Fruit fly (Drosophila melanogaster): Measurements from ENCODE around the gene CG34012.

Gene CG34012

DNA sequence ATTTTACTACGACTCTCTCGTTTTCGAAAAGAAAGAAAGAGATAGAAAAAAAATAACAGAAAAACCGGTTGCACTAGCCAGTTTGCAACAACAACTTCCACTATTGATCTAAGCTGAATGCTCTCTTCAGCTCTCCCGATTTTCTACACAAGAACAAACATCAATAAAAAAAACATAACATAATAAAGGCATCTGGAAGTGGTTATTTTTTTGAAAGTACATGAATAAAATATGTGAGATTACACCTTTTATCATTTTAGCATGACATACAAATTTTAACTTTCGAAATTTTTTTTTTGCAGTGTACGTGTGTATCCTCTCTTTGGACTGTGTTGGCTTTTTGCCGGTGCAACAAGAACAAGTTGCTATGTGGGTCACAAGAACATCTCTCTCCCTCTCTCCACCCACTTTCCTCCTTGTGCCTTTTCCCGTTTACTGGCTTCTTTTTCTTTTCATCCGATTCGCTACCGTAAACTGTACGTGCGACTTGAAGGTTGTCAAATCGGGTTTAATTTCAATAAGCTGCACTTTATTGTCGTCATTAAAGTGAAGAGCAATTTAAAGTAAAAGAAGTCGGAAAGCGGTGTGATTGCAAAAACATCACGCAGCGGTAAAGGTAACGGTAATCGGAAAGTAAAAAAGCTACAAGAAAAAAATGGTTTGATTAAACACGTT lies 24.6 kb downstream of the CG34012 start (continued):
- TF ChIP-seq dysf (GFP tag; IDR thresholded peaks at IDR 0.05) (peak; percentile 97), CG32532 (GFP tag; IDR thresholded peaks at IDR 0.05) (peak; percentile 93), dm (GFP tag; optimal IDR thresholded peaks at IDR 0.05) (peak; percentile 94), mam (GFP tag; optimal IDR thresholded peaks at IDR 0.05) (peak; percentile 92), CG12104 (GFP tag; optimal IDR thresholded peaks at IDR 0.05) (peak; percentile 96), fd64A (GFP tag; optimal IDR thresholded peaks at IDR 0.05) (peak; percentile 88), Mes4 (GFP tag; optimal IDR thresholded peaks at IDR 0.05) (peak; percentile 98), amos (GFP tag; IDR thresholded peaks at IDR 0.05; ENCODE audit: partially characterized antibody) (no peak), CG13287 (GFP tag; IDR thresholded peaks at IDR 0.05; ENCODE audit: partially characterized antibody) (no peak), tio (GFP tag; optimal IDR thresholded peaks at IDR 0.05) (peak; percentile 95), Sry-β (GFP tag; optimal IDR thresholded peaks at IDR 0.05) (peak; percentile 68), Dref (GFP tag; IDR thresholded peaks at IDR 0.05) (no peak), btn (GFP tag; optimal IDR thresholded peaks at IDR 0.05) (peak; percentile 96), Sin3A (optimal IDR thresholded peaks at IDR 0.05) (no peak), CG7745 (tag; optimal IDR thresholded peaks at IDR 0.05) (peak; percentile 91), CG18262 (tag; optimal IDR thresholded peaks at IDR 0.05) (peak; percentile 98), CG11696 (GFP tag; IDR thresholded peaks at IDR 0.05) (peak; percentile 87), Pdp1 (GFP tag; optimal IDR thresholded peaks at IDR 0.05) (peak; percentile 95 to 97), C15 (GFP tag; IDR thresholded peaks at IDR 0.05) (peak; percentile 81), CG13296 (GFP tag; optimal IDR thresholded peaks at IDR 0.05) (peak; percentile 94), Tbp (GFP tag; optimal IDR thresholded peaks at IDR 0.05) (no peak), exex (tag; optimal IDR thresholded peaks at IDR 0.05) (peak; percentile 22), Dp (GFP tag; optimal IDR thresholded peaks at IDR 0.05) (peak; percentile 12), CG2129 (GFP tag; IDR thresholded peaks at IDR 0.05; ENCODE audit: partially characterized antibody) (no peak), sqz (GFP tag; optimal IDR thresholded peaks at IDR 0.05) (peak; percentile 97), Doc2 (GFP tag; IDR thresholded peaks at IDR 0.05) (peak; percentile 80), lmd (GFP tag; IDR thresholded peaks at IDR 0.05) (peak; percentile 95), CG1024 (GFP tag; IDR thresholded peaks at IDR 0.05) (peak; percentile 94), fd96Cb (tag; optimal IDR thresholded peaks at IDR 0.05) (peak; percentile 97), sens-2 (GFP tag; IDR thresholded peaks at IDR 0.05) (peak; percentile 97), CG2120 (GFP tag; optimal IDR thresholded peaks at IDR 0.05) (peak; percentile 89), ara (GFP tag; IDR thresholded peaks at IDR 0.05) (peak; percentile 97), CG15601 (tag; optimal IDR thresholded peaks at IDR 0.05) (peak; percentile 98), CG31441 (GFP tag; IDR thresholded peaks at IDR 0.05) (peak; percentile 97), CG33213 (GFP tag; optimal IDR thresholded peaks at IDR 0.05) (peak; percentile 96), tup (GFP tag; optimal IDR thresholded peaks at IDR 0.05) (peak; percentile 84), eyg (GFP tag; optimal IDR thresholded peaks at IDR 0.05) (peak; percentile 95), CG2116 (GFP tag; optimal IDR thresholded peaks at IDR 0.05) (peak; percentile 84), nmo (GFP tag; optimal IDR thresholded peaks at IDR 0.05) (peak; percentile 98), NfI (GFP tag; optimal IDR thresholded peaks at IDR 0.05) (peak; percentile 95), CG9215 (GFP tag; IDR thresholded peaks at IDR 0.05) (peak; percentile 78), CG7839 (tag; optimal IDR thresholded peaks at IDR 0.05) (peak; percentile 98), gro (GFP tag; optimal IDR thresholded peaks at IDR 0.05) (peak; percentile 82), CG1832 (GFP tag; optimal IDR thresholded peaks at IDR 0.05) (no peak), hb (GFP tag; IDR thresholded peaks at IDR 0.05; ENCODE audit: partially characterized antibody) (no peak), CG1529 (GFP tag; optimal IDR thresholded peaks at IDR 0.05) (peak; percentile 97), Gug (GFP tag; IDR thresholded peaks at IDR 0.05) (peak; percentile 87), Dfd (GFP tag; optimal IDR thresholded peaks at IDR 0.05) (no peak), en (GFP tag; optimal IDR thresholded peaks at IDR 0.05) (peak; percentile 94), Ssrp (tag; optimal IDR thresholded peaks at IDR 0.05) (peak; percentile 97)
